Worm (Caenorhabditis elegans) whole organism, early embryonic: ENCODE measurements around the gene ZK813.4.

ENCODE experiments used
- F13C5.2 ChIP-seq: sonication (generic microtip); optimal IDR thresholded peaks from 2 replicates; lab custom pipeline; 2017; ENCODE audit warnings: mild to moderate bottlenecking, missing genetic modification characterization, inconsistent platforms, missing compliant biosample characterization
- ama-1 ChIP-seq: fragments of 150-350 bp; optimal IDR thresholded peaks from 2 replicates; lab custom pipeline; 2014
- ceh-36 ChIP-seq: sonication (generic microtip); optimal IDR thresholded peaks from 2 replicates; lab custom pipeline; 2016; ENCODE audit warnings: missing genetic modification characterization, inconsistent platforms, missing compliant biosample characterization
- ets-7 ChIP-seq: sonication (generic microtip); optimal IDR thresholded peaks from 2 replicates; lab custom pipeline; 2016; ENCODE audit warnings: missing genotype, missing genetic modification characterization, missing compliant biosample characterization
- flt-1 ChIP-seq: fragments of 200-800 bp; sonication (Bioruptor generic); IDR thresholded peaks from 2 replicates; pipeline ENCODE4 v1.3.6; 2022; ENCODE audit warnings: missing genetic modification characterization, missing compliant biosample characterization
- pes-1 ChIP-seq: fragments of 200-800 bp; sonication (Bioruptor generic); IDR thresholded peaks from 2 replicates; pipeline ENCODE4 v1.3.6; 2022; ENCODE audit warnings: missing genetic modification reagents, missing genetic modification characterization, missing compliant biosample characterization
- scrt-1 ChIP-seq: fragments of 200-800 bp; sonication (Bioruptor generic); IDR thresholded peaks from 2 replicates; pipeline ENCODE4 v1.3.6; 2022; ENCODE audit warnings: missing genetic modification characterization, missing compliant biosample characterization
- tbx-11 ChIP-seq: fragments of 200-800 bp; sonication (Bioruptor generic); IDR thresholded peaks from 2 replicates; pipeline ENCODE4 v1.3.6; 2022; ENCODE audit warnings: missing genetic modification characterization, missing compliant biosample characterization

DNA sequence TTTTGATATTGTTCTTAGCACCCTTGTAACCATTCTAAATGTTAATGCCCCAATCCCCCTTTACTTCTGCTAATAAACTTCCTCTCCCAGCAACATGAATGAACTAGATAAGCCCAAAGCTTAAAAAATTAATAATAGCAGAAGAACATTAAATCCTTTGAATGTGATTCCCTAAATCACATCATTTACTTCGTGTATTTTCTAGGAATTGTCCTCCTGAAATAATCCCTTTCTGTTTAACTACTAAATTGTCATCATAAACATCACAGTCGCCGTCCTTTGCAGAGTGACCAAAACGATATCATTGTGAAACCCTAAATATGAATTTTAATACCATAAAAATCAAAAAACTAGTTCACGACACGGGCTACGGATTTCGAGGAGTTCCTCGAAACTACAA, 13.9 kb downstream of the ZK813.4 start:
- TF ChIP-seq flt-1 (GFP tag; lab: Robert Waterston, UW) = no peak
- TF ChIP-seq ets-7 (tag; lab: Kevin White, UChicago) = no peak
- TF ChIP-seq ama-1 (lab: Kevin White, UChicago) = no peak
- no peak for TF ChIP-seq ceh-36 (tag; lab: Kevin White, UChicago)
- no peak for TF ChIP-seq F13C5.2 (tag; lab: Kevin White, UChicago)
- no peak for TF ChIP-seq scrt-1
- no peak for TF ChIP-seq pes-1 (GFP tag; lab: Robert Waterston, UW)
- no peak for TF ChIP-seq tbx-11 (GFP tag; lab: Robert Waterston, UW)
